Worm (Caenorhabditis elegans): Measurements from ENCODE around the gene C17G1.5.

C17G1.5 gene

DNA sequence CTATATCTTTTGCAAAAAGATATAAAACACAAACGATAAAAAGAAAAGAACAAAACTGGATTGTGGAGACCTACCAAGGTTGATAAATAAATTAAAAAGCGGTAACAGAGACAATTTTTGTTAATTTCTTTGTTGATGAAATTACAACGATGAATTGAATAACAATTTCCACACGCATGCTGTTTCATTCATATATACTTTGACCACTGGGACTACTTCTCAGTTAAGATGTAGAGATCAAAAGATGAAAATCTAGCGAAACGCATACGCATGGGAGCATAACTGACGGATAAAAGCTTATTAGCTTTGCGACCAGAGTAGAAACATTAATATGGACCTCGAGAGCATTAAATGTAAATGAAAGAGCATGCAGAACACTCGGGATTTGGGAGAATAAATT, 17.4 kb downstream of the C17G1.5 start:
- TF ChIP-seq ref-1 (GFP tag; conservative IDR thresholded peaks at IDR 0.05) = no peak
- no peak for TF ChIP-seq med-1 (GFP tag; optimal IDR thresholded peaks at IDR 0.05; ENCODE audit: insufficient read depth)
- no peak for TF ChIP-seq T22C8.4 (GFP tag; IDR thresholded peaks at IDR 0.05)
- no peak for TF ChIP-seq flt-1 (GFP tag; IDR thresholded peaks at IDR 0.05)
- no peak for TF ChIP-seq ztf-29 (GFP tag; IDR thresholded peaks at IDR 0.05)
- TF ChIP-seq tab-1 (GFP tag; IDR thresholded peaks at IDR 0.05) = no peak
- no peak for TF ChIP-seq klf-2 (GFP tag; conservative IDR thresholded peaks at IDR 0.05)
- TF ChIP-seq ztf-23 (GFP tag; IDR thresholded peaks at IDR 0.05) = no peak
- TF ChIP-seq cog-1 (tag; optimal IDR thresholded peaks at IDR 0.05) = no peak

DNA sequence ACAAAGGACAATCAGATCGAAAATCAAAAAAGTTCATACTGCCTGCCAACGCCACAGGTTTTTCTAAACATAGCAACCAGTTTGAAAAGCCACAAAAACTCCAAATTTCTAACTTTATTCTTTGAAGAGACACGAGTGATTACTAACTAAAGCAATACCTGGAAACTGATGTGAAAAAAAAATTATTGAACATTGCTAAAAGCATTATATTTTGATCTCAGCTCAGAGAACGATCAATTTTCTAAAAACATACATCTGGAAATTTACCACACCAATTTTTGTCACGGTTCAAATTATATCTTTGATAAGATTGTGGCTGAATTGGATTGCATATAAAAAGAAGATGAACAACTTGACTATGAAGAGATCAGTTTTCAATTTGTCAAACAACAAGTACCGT, 18.8 kb downstream of the C17G1.5 start:
- TF ChIP-seq ztf-29 (GFP tag; IDR thresholded peaks at IDR 0.05) (no peak), tab-1 (GFP tag; IDR thresholded peaks at IDR 0.05) (no peak), flt-1 (GFP tag; IDR thresholded peaks at IDR 0.05) (no peak), cog-1 (tag; optimal IDR thresholded peaks at IDR 0.05) (no peak)

DNA sequence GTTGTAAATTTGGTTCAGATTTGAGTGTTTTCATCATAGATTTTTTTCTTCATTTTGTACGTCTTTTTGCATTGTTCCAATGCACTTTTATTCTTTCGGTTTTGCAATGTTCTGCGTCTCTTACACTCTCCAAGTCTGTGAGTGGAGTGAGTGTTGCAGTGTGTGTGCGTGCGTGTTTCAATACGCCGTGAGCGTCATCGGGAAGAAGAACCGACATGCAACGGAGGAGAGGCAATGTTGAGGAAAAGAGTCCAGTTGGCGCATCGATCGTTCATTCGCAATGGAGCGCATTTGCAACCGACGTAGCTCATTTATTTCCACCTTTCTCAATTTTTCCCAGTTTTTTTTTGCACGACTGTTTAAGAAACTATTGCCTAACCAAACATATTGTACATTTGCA, 20.0 kb downstream of the C17G1.5 start, which contains the start of gene ZC506.1:
Gene ZC506.1 (plus strand): TSS at position 400 of the 400 bp plus-strand sequence.
- no peak for TF ChIP-seq ztf-29 (GFP tag; IDR thresholded peaks at IDR 0.05)
- TF ChIP-seq ztf-23 (GFP tag; IDR thresholded peaks at IDR 0.05) = peak; percentile 72
- no peak for TF ChIP-seq med-1 (GFP tag; optimal IDR thresholded peaks at IDR 0.05; ENCODE audit: insufficient read depth)
- TF ChIP-seq T22C8.4 (GFP tag; IDR thresholded peaks at IDR 0.05) = peak; percentile 95
- TF ChIP-seq tab-1 (GFP tag; IDR thresholded peaks at IDR 0.05) = no peak
- peak; percentile 93 for TF ChIP-seq cog-1 (tag; optimal IDR thresholded peaks at IDR 0.05)
- TF ChIP-seq ref-1 (GFP tag; conservative IDR thresholded peaks at IDR 0.05) = no peak
- TF ChIP-seq klf-2 (GFP tag; conservative IDR thresholded peaks at IDR 0.05) = no peak
- TF ChIP-seq flt-1 (GFP tag; IDR thresholded peaks at IDR 0.05) = peak; percentile 79

DNA sequence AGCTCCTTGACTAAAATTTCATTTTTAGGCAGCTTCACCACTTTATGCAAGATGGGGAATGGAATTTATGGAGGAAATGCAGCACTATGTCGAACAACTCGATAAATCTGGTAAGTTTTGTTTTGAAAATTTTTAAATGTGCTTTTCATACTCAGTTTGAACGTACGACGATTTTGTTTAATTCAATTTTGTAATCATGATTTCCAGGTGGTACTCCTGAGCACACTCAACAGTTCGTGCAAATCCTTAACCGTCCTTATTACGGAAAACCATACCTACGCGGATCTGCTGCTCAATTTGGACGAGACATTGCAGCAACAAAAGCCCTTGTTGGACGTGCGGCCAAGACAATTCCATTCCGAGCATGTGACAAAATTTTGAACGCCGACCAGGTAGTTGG, 23.9 kb downstream of the C17G1.5 start:
- TF ChIP-seq klf-2 (GFP tag; conservative IDR thresholded peaks at IDR 0.05) = no peak
- TF ChIP-seq med-1 (GFP tag; optimal IDR thresholded peaks at IDR 0.05; ENCODE audit: insufficient read depth) = no peak
- no peak for TF ChIP-seq ref-1 (GFP tag; conservative IDR thresholded peaks at IDR 0.05)
- TF ChIP-seq ztf-29 (GFP tag; IDR thresholded peaks at IDR 0.05) = no peak
- TF ChIP-seq T22C8.4 (GFP tag; IDR thresholded peaks at IDR 0.05) = no peak
- no peak for TF ChIP-seq flt-1 (GFP tag; IDR thresholded peaks at IDR 0.05)

DNA sequence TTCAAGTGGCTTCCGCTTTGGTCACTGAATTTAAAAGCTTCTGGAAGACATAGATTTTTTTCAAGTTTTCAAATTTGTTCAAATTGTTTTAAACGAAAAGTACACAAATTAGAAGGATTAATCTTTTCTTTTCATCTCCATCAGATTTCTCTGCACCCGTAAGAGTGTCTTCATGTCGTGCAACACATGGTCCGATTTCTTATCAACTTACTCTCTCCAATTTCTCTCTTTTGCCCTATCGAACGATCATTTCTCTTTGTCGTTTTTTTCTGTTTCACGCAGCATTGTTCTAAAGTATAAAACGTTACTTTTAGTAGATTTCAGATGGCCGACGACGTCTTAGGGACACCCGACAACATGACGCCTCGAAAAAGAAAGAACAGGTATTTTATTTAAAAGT, 26.7 kb downstream of the C17G1.5 start, which contains the start of gene pssy-1:
Gene pssy-1 (plus strand): TSS at position 318 of the 400 bp plus-strand sequence.
- no peak for TF ChIP-seq ztf-29 (GFP tag; IDR thresholded peaks at IDR 0.05)
- no peak for TF ChIP-seq med-1 (GFP tag; optimal IDR thresholded peaks at IDR 0.05; ENCODE audit: insufficient read depth)
- no peak for TF ChIP-seq T22C8.4 (GFP tag; IDR thresholded peaks at IDR 0.05)
- no peak for TF ChIP-seq ztf-23 (GFP tag; IDR thresholded peaks at IDR 0.05)
- TF ChIP-seq ref-1 (GFP tag; conservative IDR thresholded peaks at IDR 0.05) = no peak
- TF ChIP-seq flt-1 (GFP tag; IDR thresholded peaks at IDR 0.05) = no peak
- no peak for TF ChIP-seq cog-1 (tag; optimal IDR thresholded peaks at IDR 0.05)
- TF ChIP-seq klf-2 (GFP tag; conservative IDR thresholded peaks at IDR 0.05) = no peak

DNA sequence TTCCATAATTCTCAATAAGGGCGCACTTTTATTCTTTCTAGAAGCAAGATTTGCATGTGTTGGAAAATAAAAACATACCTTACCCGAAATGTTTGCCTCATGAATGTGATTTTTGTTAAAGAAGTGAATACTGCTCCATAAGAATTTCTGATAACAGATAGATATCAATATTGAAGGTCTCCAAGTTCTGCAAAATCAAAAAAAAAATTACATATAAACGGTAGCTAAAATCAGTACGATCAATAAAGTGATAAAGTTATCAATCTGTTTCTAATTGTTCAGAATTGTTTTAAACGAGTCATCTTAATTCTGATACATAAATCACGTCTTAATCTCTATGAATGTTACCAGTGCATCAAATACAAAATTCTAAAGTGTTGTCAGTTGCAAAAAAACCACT, 37.6 kb downstream of the C17G1.5 start, which contains the start of gene mgl-1:
Gene mgl-1 (minus strand): TSS at position 101 of the 400 bp plus-strand sequence.
- no peak for TF ChIP-seq med-1 (GFP tag; optimal IDR thresholded peaks at IDR 0.05; ENCODE audit: insufficient read depth)
- no peak for TF ChIP-seq flt-1 (GFP tag; IDR thresholded peaks at IDR 0.05)
- TF ChIP-seq ztf-23 (GFP tag; IDR thresholded peaks at IDR 0.05) = no peak
- TF ChIP-seq ref-1 (GFP tag; conservative IDR thresholded peaks at IDR 0.05) = no peak
- TF ChIP-seq klf-2 (GFP tag; conservative IDR thresholded peaks at IDR 0.05) = no peak
- TF ChIP-seq ztf-29 (GFP tag; IDR thresholded peaks at IDR 0.05) = no peak
- no peak for TF ChIP-seq cog-1 (tag; optimal IDR thresholded peaks at IDR 0.05)
- no peak for TF ChIP-seq T22C8.4 (GFP tag; IDR thresholded peaks at IDR 0.05)
- no peak for TF ChIP-seq tab-1 (GFP tag; IDR thresholded peaks at IDR 0.05)

DNA sequence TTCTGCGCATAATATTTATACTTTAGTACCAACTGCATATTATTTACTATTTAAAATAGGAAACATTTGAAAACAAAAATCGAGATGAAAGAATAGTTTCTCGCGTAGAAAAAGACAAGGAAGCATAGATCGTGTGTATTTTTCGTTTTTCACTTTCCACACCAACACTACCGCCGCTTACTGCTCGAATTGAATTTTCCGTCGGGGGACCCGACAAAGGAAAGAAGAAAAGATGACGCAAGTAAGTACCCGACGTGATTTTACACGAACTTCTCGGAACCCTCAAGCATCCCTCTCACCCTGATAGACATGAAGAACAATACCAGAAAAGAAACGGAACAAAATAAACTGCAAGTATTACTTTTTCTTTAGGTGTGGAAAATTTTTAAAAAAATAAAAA, 42.7 kb downstream of the C17G1.5 start:
- TF ChIP-seq klf-2 (GFP tag; conservative IDR thresholded peaks at IDR 0.05) (no peak), ztf-23 (GFP tag; IDR thresholded peaks at IDR 0.05) (no peak), T22C8.4 (GFP tag; IDR thresholded peaks at IDR 0.05) (no peak)

DNA sequence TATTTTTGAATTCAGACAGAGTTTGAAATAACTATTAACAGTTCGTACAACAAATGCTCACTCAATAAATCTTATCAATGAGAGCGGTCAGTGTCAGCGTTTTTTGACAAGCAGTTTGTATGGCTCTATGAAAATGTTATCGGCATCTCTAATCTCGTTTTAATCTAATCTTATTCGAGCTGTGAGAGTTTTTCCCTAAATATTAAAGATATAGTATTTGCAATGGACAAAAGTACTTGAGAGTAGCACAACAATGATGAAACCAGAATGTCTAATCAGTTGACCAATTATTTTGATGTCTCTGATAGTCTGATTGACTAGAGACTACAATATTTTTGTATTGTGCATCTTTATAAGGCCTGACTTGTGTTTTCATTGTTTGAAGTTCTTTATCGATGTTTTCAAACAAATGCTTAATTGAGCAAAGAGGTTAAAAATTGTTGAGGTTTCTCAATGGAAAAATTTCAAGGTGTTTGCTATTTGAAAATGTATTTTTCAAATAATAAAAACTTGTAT, 46.3 kb downstream of the C17G1.5 start, which contains the start of gene F19C6.5:
Gene F19C6.5 (minus strand): TSS at position 51 of the 516 bp plus-strand sequence.
- TF ChIP-seq klf-2 (GFP tag; conservative IDR thresholded peaks at IDR 0.05) (no peak), T22C8.4 (GFP tag; IDR thresholded peaks at IDR 0.05) (no peak), cog-1 (tag; optimal IDR thresholded peaks at IDR 0.05) (no peak), ztf-29 (GFP tag; IDR thresholded peaks at IDR 0.05) (no peak), med-1 (GFP tag; optimal IDR thresholded peaks at IDR 0.05; ENCODE audit: insufficient read depth) (no peak), flt-1 (GFP tag; IDR thresholded peaks at IDR 0.05) (no peak), tab-1 (GFP tag; IDR thresholded peaks at IDR 0.05) (no peak), ref-1 (GFP tag; conservative IDR thresholded peaks at IDR 0.05) (no peak), ztf-23 (GFP tag; IDR thresholded peaks at IDR 0.05) (no peak)

DNA sequence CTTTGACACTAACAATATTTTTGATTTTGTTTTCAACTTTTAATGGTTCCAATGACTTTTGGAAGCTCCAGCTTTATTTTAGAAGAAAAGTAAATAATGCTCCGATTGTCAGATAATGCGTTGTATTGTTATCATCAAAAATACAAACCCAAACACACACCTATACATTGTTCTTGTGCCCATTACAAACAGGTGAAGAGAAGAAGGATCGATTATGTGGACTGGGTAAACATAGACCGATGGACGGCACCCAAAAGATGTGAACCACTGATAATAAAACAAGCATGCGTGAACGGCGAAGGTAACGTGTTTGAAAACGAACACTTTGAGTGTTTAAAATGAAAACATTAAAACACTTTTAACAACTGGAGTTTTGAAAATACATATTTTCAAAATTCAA, 48.6 kb downstream of the C17G1.5 start:
- TF ChIP-seq tab-1 (GFP tag; IDR thresholded peaks at IDR 0.05) (no peak), ztf-29 (GFP tag; IDR thresholded peaks at IDR 0.05) (no peak), ztf-23 (GFP tag; IDR thresholded peaks at IDR 0.05) (no peak), med-1 (GFP tag; optimal IDR thresholded peaks at IDR 0.05; ENCODE audit: insufficient read depth) (no peak), cog-1 (tag; optimal IDR thresholded peaks at IDR 0.05) (no peak), flt-1 (GFP tag; IDR thresholded peaks at IDR 0.05) (no peak), klf-2 (GFP tag; conservative IDR thresholded peaks at IDR 0.05) (no peak), T22C8.4 (GFP tag; IDR thresholded peaks at IDR 0.05) (no peak), ref-1 (GFP tag; conservative IDR thresholded peaks at IDR 0.05) (no peak)

DNA sequence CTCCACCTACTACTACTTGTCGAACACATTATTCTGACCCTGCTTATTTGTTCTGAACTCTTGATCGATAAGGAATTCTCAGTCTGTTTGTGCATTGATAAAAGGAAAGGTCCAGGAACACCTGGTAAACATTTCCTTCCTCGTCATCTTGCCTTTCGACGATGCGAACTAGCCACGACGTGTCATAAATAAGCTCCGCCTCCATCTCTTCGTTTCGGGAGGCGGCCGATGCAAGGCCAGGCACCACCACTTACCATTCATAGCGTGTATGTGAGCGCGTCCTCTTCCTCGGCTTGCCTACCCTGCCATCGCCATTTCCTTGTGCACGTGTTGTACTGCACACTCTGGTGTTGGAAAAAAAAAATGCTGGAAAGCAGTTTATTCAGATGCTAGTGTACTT, 50.3 kb downstream of the C17G1.5 start:
- no peak for TF ChIP-seq cog-1 (tag; optimal IDR thresholded peaks at IDR 0.05)
- TF ChIP-seq ztf-29 (GFP tag; IDR thresholded peaks at IDR 0.05) = peak; percentile 9; the same call in 1 of the 2 replicates

Measured in whole organism, midembryonic.